Worm (Caenorhabditis elegans) whole organism, L4 larva: ENCODE results near the gene M110.10.

ENCODE experiments used
- F26F4.8 ChIP-seq: fragments of 200-800 bp; sonication (Bioruptor generic); conservative IDR thresholded peaks from 2 replicates; pipeline ENCODE4 v1.3.6; 2022; ENCODE audit warnings: missing genetic modification characterization, missing compliant biosample characterization
- R02D3.7 ChIP-seq: fragments of 150-350 bp; sonication (generic microtip); optimal IDR thresholded peaks from 3 replicates; lab custom pipeline; 2014; ENCODE audit warnings: missing biosample characterization, missing genetic modification characterization
- Y75B8A.6 ChIP-seq: fragments of 200-800 bp; sonication (Bioruptor generic); IDR thresholded peaks from 2 replicates; pipeline ENCODE4 v1.3.6; 2022; ENCODE audit warnings: missing genetic modification reagents, missing genetic modification characterization, missing compliant biosample characterization
- aha-1 ChIP-seq: fragments of 150-350 bp; peaks from one replicate; lab custom pipeline; 2014; ENCODE audit warnings: missing biosample characterization, missing genetic modification characterization
- aly-2 ChIP-seq: sonication (generic microtip); optimal IDR thresholded peaks from 2 replicates; lab custom pipeline; 2018; ENCODE audit warnings: missing biosample characterization, missing genetic modification characterization
- ceh-28 ChIP-seq: fragments of 150-350 bp; optimal IDR thresholded peaks from 2 replicates; lab custom pipeline; 2014; ENCODE audit warnings: missing biosample characterization, missing genetic modification reagents, missing genetic modification characterization
- cey-2 ChIP-seq: sonication (generic microtip); optimal IDR thresholded peaks from 3 replicates; lab custom pipeline; 2017; ENCODE audit warnings: missing genetic modification characterization, mild to moderate bottlenecking, missing compliant biosample characterization, antibody characterized with exemption, borderline replicate concordance; ENCODE audit not compliant: insufficient read depth
- daf-12 ChIP-seq: fragments of 150-350 bp; optimal IDR thresholded peaks from 2 replicates; lab custom pipeline; 2014; ENCODE audit warnings: missing biosample characterization, missing genetic modification reagents, missing genetic modification characterization
- daf-16 ChIP-seq, 3 experiments: sonication (generic microtip); optimal IDR thresholded peaks; 2 replicates each; lab custom pipeline; 2016 to 2017; ENCODE audit warnings: missing genetic modification characterization in 3 of 3, missing genetic modification reagents in 3 of 3, mild to moderate bottlenecking in 2 of 3, missing compliant biosample characterization in 2 of 3, missing biosample characterization in 1 of 3, moderate library complexity in 1 of 3
- dmd-6 ChIP-seq: fragments of 200-800 bp; sonication (Bioruptor generic); IDR thresholded peaks from 2 replicates; pipeline ENCODE4 v1.3.6; 2022; ENCODE audit warnings: missing genetic modification reagents, missing genetic modification characterization, missing compliant biosample characterization
- dpl-1 ChIP-seq: fragments of 150-350 bp; optimal IDR thresholded peaks from 2 replicates; lab custom pipeline; 2014; ENCODE audit warnings: missing biosample characterization, missing genetic modification reagents, missing genetic modification characterization
- duxl-1 ChIP-seq: sonication (generic microtip); optimal IDR thresholded peaks from 2 replicates; lab custom pipeline; 2016; ENCODE audit warnings: mild to moderate bottlenecking, missing genetic modification characterization, moderate library complexity, missing compliant biosample characterization; ENCODE audit not compliant: poor library complexity
- dve-1 ChIP-seq: sonication (generic microtip); optimal IDR thresholded peaks from 2 replicates; lab custom pipeline; 2017; ENCODE audit warnings: antibody characterized with exemption, mild to moderate bottlenecking, missing genetic modification characterization, missing compliant biosample characterization; ENCODE audit not compliant: insufficient read depth
- fkh-10 ChIP-seq: fragments of 150-350 bp; optimal IDR thresholded peaks from 2 replicates; lab custom pipeline; 2014; ENCODE audit warnings: missing biosample characterization, missing genetic modification reagents, missing genetic modification characterization
- fos-1 ChIP-seq: fragments of 150-350 bp; optimal IDR thresholded peaks from 2 replicates; lab custom pipeline; 2014; ENCODE audit warnings: missing biosample characterization, missing genetic modification characterization
- gei-8 ChIP-seq: fragments of 200-800 bp; sonication (Bioruptor generic); optimal IDR thresholded peaks from 2 replicates; lab custom pipeline; 2018; ENCODE audit warnings: mild to moderate bottlenecking, missing genetic modification characterization, missing compliant biosample characterization
- hlh-11 ChIP-seq: fragments of 200-800 bp; sonication (Bioruptor generic); optimal IDR thresholded peaks from 2 replicates; lab custom pipeline; 2018; ENCODE audit warnings: mild to moderate bottlenecking, missing genetic modification characterization, missing compliant biosample characterization
- hlh-30 ChIP-seq: sonication (generic microtip); optimal IDR thresholded peaks from 2 replicates; lab custom pipeline; 2017; ENCODE audit warnings: antibody characterized with exemption, mild to moderate bottlenecking, missing genetic modification characterization, missing compliant biosample characterization; ENCODE audit not compliant: insufficient read depth
- hmg-1.1 ChIP-seq: fragments of 200-800 bp; sonication (Bioruptor generic); IDR thresholded peaks from 2 replicates; pipeline ENCODE4 v1.3.6; 2022; ENCODE audit warnings: missing genetic modification reagents, missing genetic modification characterization, missing compliant biosample characterization
- lin-15B ChIP-seq: fragments of 150-350 bp; sonication (generic microtip); optimal IDR thresholded peaks from 3 replicates; lab custom pipeline; 2014; ENCODE audit warnings: missing biosample characterization, missing genetic modification characterization
- lin-38 ChIP-seq: fragments of 200-800 bp; sonication (Bioruptor generic); IDR thresholded peaks from 2 replicates; pipeline ENCODE4 v1.3.6; 2022; ENCODE audit warnings: missing genetic modification reagents, missing genetic modification characterization, missing compliant biosample characterization
- lsy-2 ChIP-seq, 2 experiments: fragments of 150-350 bp in 1 of 2; sonication (generic microtip) in 1 of 2; optimal IDR thresholded peaks; 2 replicates each; lab custom pipeline; 2014 to 2017; ENCODE audit warnings: missing biosample characterization in 2 of 2, missing genetic modification characterization in 2 of 2
- mep-1 ChIP-seq: fragments of 150-350 bp; sonication (generic microtip); optimal IDR thresholded peaks from 3 replicates; lab custom pipeline; 2014; ENCODE audit warnings: missing biosample characterization, missing genetic modification characterization
- mxl-2 ChIP-seq: fragments of 200-800 bp; sonication (Bioruptor generic); conservative IDR thresholded peaks from 2 replicates; pipeline ENCODE4 v1.3.6; 2022; ENCODE audit warnings: missing genetic modification reagents, missing genetic modification characterization, missing compliant biosample characterization
- nhr-10 ChIP-seq: fragments of 150-350 bp; optimal IDR thresholded peaks from 2 replicates; lab custom pipeline; 2014; ENCODE audit warnings: missing biosample characterization, missing genetic modification characterization
- nhr-102 ChIP-seq: sonication (generic microtip); optimal IDR thresholded peaks from 2 replicates; lab custom pipeline; 2016; ENCODE audit warnings: mild to moderate bottlenecking, missing genetic modification characterization, moderate library complexity, missing compliant biosample characterization
- nhr-11 ChIP-seq: fragments of 150-350 bp; optimal IDR thresholded peaks from 2 replicates; lab custom pipeline; 2014; ENCODE audit warnings: missing biosample characterization, missing genetic modification characterization
- nhr-28 ChIP-seq: fragments of 150-350 bp; optimal IDR thresholded peaks from 2 replicates; lab custom pipeline; 2014; ENCODE audit warnings: missing biosample characterization, missing genetic modification characterization
- nhr-42 ChIP-seq: fragments of 200-800 bp; sonication (Bioruptor generic); IDR thresholded peaks from 2 replicates; pipeline ENCODE4 v1.3.6; 2022; ENCODE audit warnings: missing genetic modification characterization, missing compliant biosample characterization
- php-3 ChIP-seq: fragments of 200-800 bp; sonication (Bioruptor generic); IDR thresholded peaks from 2 replicates; pipeline ENCODE4 v1.3.6; 2022; ENCODE audit warnings: missing genetic modification reagents, missing genetic modification characterization, missing compliant biosample characterization
- rbr-2 ChIP-seq: sonication (generic microtip); optimal IDR thresholded peaks from 2 replicates; lab custom pipeline; 2016; ENCODE audit warnings: missing genotype, missing genetic modification characterization, missing compliant biosample characterization
- set-16 ChIP-seq: fragments of 200-800 bp; sonication (Bioruptor generic); IDR thresholded peaks from 2 replicates; pipeline ENCODE4 v1.3.6; 2022; ENCODE audit warnings: missing genetic modification reagents, missing genetic modification characterization, missing compliant biosample characterization
- skn-1 ChIP-seq: fragments of 150-350 bp; optimal IDR thresholded peaks from 2 replicates; lab custom pipeline; 2014; ENCODE audit warnings: missing biosample characterization, missing genetic modification characterization
- unc-130 ChIP-seq: sonication (generic microtip); optimal IDR thresholded peaks from 2 replicates; lab custom pipeline; 2016; ENCODE audit warnings: missing genetic modification reagents, missing genetic modification characterization, missing compliant biosample characterization
- unc-62 ChIP-seq, 3 experiments: fragments of 150-350 bp in 1 of 3; sonication (generic microtip); optimal IDR thresholded peaks in 2 of 3; peaks in 1 of 3; 1 replicate in 1 of 3; 2 replicates in 2 of 3; lab custom pipeline; 2014 to 2017; ENCODE audit warnings: missing biosample characterization in 3 of 3, missing genetic modification characterization in 3 of 3, missing genetic modification reagents in 3 of 3, missing genotype in 1 of 3
- vab-7 ChIP-seq: fragments of 200-800 bp; sonication (Bioruptor generic); IDR thresholded peaks from 2 replicates; pipeline ENCODE4 v1.3.6; 2022; ENCODE audit warnings: missing genetic modification reagents, missing genetic modification characterization, missing compliant biosample characterization
- zfp-3 ChIP-seq: fragments of 200-800 bp; sonication (Bioruptor generic); conservative IDR thresholded peaks from 2 replicates; pipeline ENCODE4 v1.3.6; 2022; ENCODE audit warnings: missing genetic modification reagents, missing genetic modification characterization, missing compliant biosample characterization
- zip-2 ChIP-seq: fragments of 150-350 bp; optimal IDR thresholded peaks from 2 replicates; lab custom pipeline; 2014; ENCODE audit warnings: missing biosample characterization, missing genetic modification characterization
- ztf-11 ChIP-seq: fragments of 150-350 bp; optimal IDR thresholded peaks from 2 replicates; lab custom pipeline; 2014; ENCODE audit warnings: missing biosample characterization, missing genetic modification characterization

M110.10 gene

ce11 chrII:8222309-8223065 is 8.2 kb upstream of the M110.10 start, which contains the start of gene dab-1 (continued):
- TF ChIP-seq nhr-42 (GFP tag; lab: Robert Waterston, UW) = no peak
- TF ChIP-seq vab-7 (GFP tag; lab: Robert Waterston, UW) = no peak
- TF ChIP-seq ztf-11 = no peak
- TF ChIP-seq Y75B8A.6 (GFP tag; lab: Robert Waterston, UW) = no peak
- peak; percentile 51 for TF ChIP-seq cey-2 (tag; lab: Kevin White, UChicago)
- TF ChIP-seq set-16 (GFP tag; lab: Robert Waterston, UW) = no peak
- no peak for TF ChIP-seq aly-2
- no peak for TF ChIP-seq zfp-3 (GFP tag; lab: Robert Waterston, UW)
- TF ChIP-seq fos-1 (tag; lab: Kevin White, UChicago) = no peak

- TF ChIP-seq unc-62 (GFP tag; optimal IDR thresholded peaks at IDR 0.05 in 1 of 2; lab: Kevin White, UChicago) (peak in 1 of 2 experiments; percentile 96), unc-62 (tag; optimal IDR thresholded peaks at IDR 0.05; lab: Kevin White, UChicago) (no peak), hlh-11 (tag; lab: Kevin White, UChicago) (no peak)
Observed at ce11 chrII:8220267-8220666, 6.0 kb upstream of the M110.10 start.

DNA sequence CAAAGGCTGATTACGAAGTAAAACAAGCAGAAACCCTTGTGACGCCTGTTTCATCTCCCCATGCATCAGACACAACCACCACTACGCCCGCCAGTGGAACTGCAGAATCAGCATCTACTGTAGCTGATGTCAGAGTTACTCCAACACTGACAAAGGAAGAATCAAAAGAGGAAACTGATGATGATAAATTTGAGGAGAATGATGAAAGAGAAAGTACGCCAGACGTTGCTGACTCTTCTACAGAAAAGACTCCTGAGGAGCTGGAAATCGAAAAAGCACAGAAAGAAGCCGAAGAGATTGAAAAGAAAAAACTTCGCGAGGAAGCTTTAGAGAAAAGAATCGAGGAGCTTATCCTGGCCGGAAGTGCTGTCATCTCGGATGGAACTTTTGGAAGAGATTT is 4.0 kb upstream of the M110.10 start:
- TF ChIP-seq dmd-6 (GFP tag; lab: Robert Waterston, UW) (no peak), unc-62 (GFP tag; optimal IDR thresholded peaks at IDR 0.05 in 1 of 2; lab: Kevin White, UChicago) (peak in 1 of 2 experiments; percentile 2), unc-62 (tag; optimal IDR thresholded peaks at IDR 0.05; lab: Kevin White, UChicago) (no peak), aha-1 (tag; lab: Kevin White, UChicago) (peak; percentile 93)

- TF ChIP-seq php-3 (GFP tag; lab: Robert Waterston, UW) = no peak
- TF ChIP-seq cey-2 (tag; lab: Kevin White, UChicago) = no peak
- TF ChIP-seq lsy-2 (tag; optimal IDR thresholded peaks at IDR 0.05; lab: Kevin White, UChicago) = no peak
- no peak for TF ChIP-seq set-16 (GFP tag; lab: Robert Waterston, UW)
- TF ChIP-seq skn-1 (tag; lab: Kevin White, UChicago) = no peak
- TF ChIP-seq lin-15B (tag; lab: Kevin White, UChicago) = no peak
- TF ChIP-seq duxl-1 = no peak
- no peak for TF ChIP-seq daf-16 (GFP tag; optimal IDR thresholded peaks at IDR 0.05; lab: Kevin White, UChicago)
- no peak for TF ChIP-seq daf-16 (tag; optimal IDR thresholded peaks at IDR 0.05; lab: Kevin White, UChicago)
- no peak for TF ChIP-seq daf-12 (tag; lab: Kevin White, UChicago)
Observed at ce11 chrII:8216922-8217321, 2.7 kb upstream of the M110.10 start, which contains the start of gene ifg-1. ifg-1 (plus strand) TSS chrII:8217222.

- TF ChIP-seq unc-130 = peak; percentile 23
- peak in 1 of 2 experiments; percentile 76 for TF ChIP-seq lsy-2 (tag; optimal IDR thresholded peaks at IDR 0.05; lab: Kevin White, UChicago)
- no peak for TF ChIP-seq mxl-2 (GFP tag; lab: Robert Waterston, UW)
- no peak for TF ChIP-seq cey-2 (tag; lab: Kevin White, UChicago)
- TF ChIP-seq zip-2 = no peak
- TF ChIP-seq nhr-11 (tag; lab: Kevin White, UChicago) = no peak
- TF ChIP-seq F26F4.8 (GFP tag; lab: Robert Waterston, UW) = no peak
- 0 out of 2 replicates have a peak, but pooled peaks have one; percentile 25 for TF ChIP-seq lin-38 (GFP tag; lab: Robert Waterston, UW)
- TF ChIP-seq nhr-28 (tag; lab: Kevin White, UChicago) = peak; percentile 17
- peak; percentile 45 for TF ChIP-seq hlh-30 (tag; lab: Kevin White, UChicago)
- TF ChIP-seq rbr-2 = peak; percentile 29
- TF ChIP-seq hmg-1.1 (GFP tag; lab: Robert Waterston, UW) = peak; percentile 57; the same call in 1 of the 2 replicates
- no peak for TF ChIP-seq gei-8 (GFP tag; lab: Kevin White, UChicago)
- no peak for TF ChIP-seq nhr-10 (tag; lab: Kevin White, UChicago)
- TF ChIP-seq nhr-102 (tag; lab: Kevin White, UChicago) = no peak
- peak; percentile 45 for TF ChIP-seq fkh-10
- peak; percentile 25 for TF ChIP-seq dve-1 (tag; lab: Kevin White, UChicago)
- TF ChIP-seq R02D3.7 (tag; lab: Kevin White, UChicago) = peak; percentile 76
- peak; percentile 42 for TF ChIP-seq ceh-28
- peak; percentile 53 for TF ChIP-seq dpl-1 (GFP tag; lab: Kevin White, UChicago)
- no peak for TF ChIP-seq set-16 (GFP tag; lab: Robert Waterston, UW)
- TF ChIP-seq mep-1 (tag; lab: Kevin White, UChicago) = peak; percentile 38
- no peak for TF ChIP-seq daf-16 (GFP tag; optimal IDR thresholded peaks at IDR 0.05; lab: Kevin White, UChicago)
- peak; percentile 37 for TF ChIP-seq daf-16 (tag; optimal IDR thresholded peaks at IDR 0.05; lab: Kevin White, UChicago)
Observed at ce11 chrII:8216433-8216832, 2.2 kb upstream of the M110.10 start, which contains the start of gene M110.3. M110.3 (minus strand) TSS chrII:8216616.
